Fruit fly (Drosophila melanogaster) S2 (cell line): ENCODE results near the gene Pde1c.

Source experiments
- CG8478 ChIP-seq: fragments of >200 bp; optimal IDR thresholded peaks from 2 replicates; lab custom pipeline; 2018
- CTCF ChIP-seq, 2 experiments: fragments of >200 bp; optimal IDR thresholded peaks; 2 replicates each; lab custom pipeline; 2018

dm6 chr2L:11806701-11807674 lies 121.4 kb downstream of the Pde1c start:
- TF ChIP-seq CG8478 (lab: Kevin White, UChicago), result no peak
- TF ChIP-seq CTCF (optimal IDR thresholded peaks at IDR 0.05; lab: Kevin White, UChicago), result no peak
